Worm (Caenorhabditis elegans): ENCODE results near the gene sft-4.

sft-4 gene

DNA sequence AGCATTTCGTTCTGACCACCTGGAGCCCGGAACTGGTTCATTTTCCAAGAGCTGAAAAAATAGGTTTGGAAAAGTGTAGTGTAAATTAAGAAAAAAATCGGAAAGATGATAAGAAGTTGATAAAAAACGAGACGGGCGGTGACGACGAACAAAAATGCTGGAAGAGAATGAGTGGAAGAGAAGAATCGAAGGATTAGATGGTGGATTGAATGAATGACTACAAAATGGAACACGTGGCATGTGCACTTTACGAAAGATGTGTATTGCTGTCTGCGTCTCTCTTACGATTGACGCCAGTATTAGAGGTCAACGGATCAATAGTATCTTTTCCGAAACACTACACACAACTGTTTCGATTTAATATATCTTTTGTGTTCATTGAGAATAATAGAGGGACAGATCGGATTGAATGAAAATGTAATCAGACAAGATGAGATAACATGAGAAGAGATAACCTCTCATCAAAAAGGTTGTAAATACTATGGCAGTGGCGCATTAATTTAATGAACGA lies at the start of gene sft-4:
Gene sft-4 (minus strand): TSS at position 51 of the 511 bp plus-strand sequence.
- TF ChIP-seq tra-1 (GFP tag; IDR thresholded peaks at IDR 0.05), result no peak
- no peak for TF ChIP-seq nhr-77 (tag; optimal IDR thresholded peaks at IDR 0.05)
- peak; percentile 92 for TF ChIP-seq aha-1 (tag)
- no peak for TF ChIP-seq spr-1 (tag; optimal IDR thresholded peaks at IDR 0.05)
- no peak for TF ChIP-seq nhr-6 (tag; optimal IDR thresholded peaks at IDR 0.05)
- no peak for TF ChIP-seq nhr-111 (GFP tag; optimal IDR thresholded peaks at IDR 0.05)
- no peak for TF ChIP-seq ZK337.2 (GFP tag; IDR thresholded peaks at IDR 0.05)
- no peak for TF ChIP-seq ctbp-1 (GFP tag; IDR thresholded peaks at IDR 0.05)
- TF ChIP-seq lsy-2 (tag; optimal IDR thresholded peaks at IDR 0.05), result peak in 1 of 2 experiments; percentile 66
- no peak for TF ChIP-seq snpc-4 (tag; optimal IDR thresholded peaks at IDR 0.05)
- TF ChIP-seq pha-4 (GFP tag; IDR thresholded peaks at IDR 0.05), result no peak
- no peak for TF ChIP-seq pha-4 (tag; optimal IDR thresholded peaks at IDR 0.05)
- no peak for TF ChIP-seq dpl-1 (GFP tag; optimal IDR thresholded peaks at IDR 0.05)
- no peak for TF ChIP-seq spr-3 (GFP tag; optimal IDR thresholded peaks at IDR 0.05)
- no peak for TF ChIP-seq zip-2 (tag; optimal IDR thresholded peaks at IDR 0.05)
- peak; percentile 49 for TF ChIP-seq dve-1 (tag; optimal IDR thresholded peaks at IDR 0.05; ENCODE audit: insufficient read depth)
- TF ChIP-seq pqm-1 (tag; optimal IDR thresholded peaks at IDR 0.05), result peak; percentile 65
- no peak for TF ChIP-seq ceh-44 (GFP tag; IDR thresholded peaks at IDR 0.05)
- TF ChIP-seq F26F4.8 (GFP tag; conservative IDR thresholded peaks at IDR 0.05), result no peak
- TF ChIP-seq rbr-2 (tag; optimal IDR thresholded peaks at IDR 0.05), result no peak
- TF ChIP-seq nhr-11 (tag; optimal IDR thresholded peaks at IDR 0.05), result peak; percentile 26
- no peak for TF ChIP-seq attf-4 (tag; optimal IDR thresholded peaks at IDR 0.05)
- no peak for TF ChIP-seq F44E2.7 (GFP tag; IDR thresholded peaks at IDR 0.05)
- TF ChIP-seq D1046.2 (GFP tag; IDR thresholded peaks at IDR 0.05), result no peak
- TF ChIP-seq dmd-8 (GFP tag; IDR thresholded peaks at IDR 0.05), result no peak
- TF ChIP-seq fos-1 (tag; optimal IDR thresholded peaks at IDR 0.05), result no peak
- no peak for TF ChIP-seq hmg-1.1 (GFP tag; IDR thresholded peaks at IDR 0.05)
- peak; percentile 35 for TF ChIP-seq dmd-6 (GFP tag; IDR thresholded peaks at IDR 0.05)
- TF ChIP-seq ceh-62 (tag; optimal IDR thresholded peaks at IDR 0.05), result no peak
- no peak for TF ChIP-seq madf-5 (GFP tag; IDR thresholded peaks at IDR 0.05)
- no peak for TF ChIP-seq ceh-82 (tag; optimal IDR thresholded peaks at IDR 0.05)
- TF ChIP-seq mxl-3 (GFP tag; optimal IDR thresholded peaks at IDR 0.05), result peak; percentile 87
- TF ChIP-seq unc-62 (GFP tag; optimal IDR thresholded peaks at IDR 0.05 in 1 of 2), result peak in 1 of 2 experiments; percentile 68
- TF ChIP-seq unc-62 (tag; optimal IDR thresholded peaks at IDR 0.05), result no peak
- peak; percentile 9 to 71 for TF ChIP-seq mdl-1 (tag; optimal IDR thresholded peaks at IDR 0.05)
- no peak for TF ChIP-seq R02D3.7 (tag; optimal IDR thresholded peaks at IDR 0.05)
- TF ChIP-seq madf-9 (GFP tag; conservative IDR thresholded peaks at IDR 0.05), result no peak
- TF ChIP-seq hlh-30 (tag; optimal IDR thresholded peaks at IDR 0.05; ENCODE audit: insufficient read depth), result peak; percentile 75
- TF ChIP-seq nhr-10 (tag; optimal IDR thresholded peaks at IDR 0.05), result no peak
- peak; percentile 92 for TF ChIP-seq nhr-28 (tag; optimal IDR thresholded peaks at IDR 0.05)
- TF ChIP-seq cey-2 (tag; optimal IDR thresholded peaks at IDR 0.05; ENCODE audit: borderline replicate concordance, insufficient read depth), result no peak
- no peak for TF ChIP-seq ceh-20 (GFP tag; IDR thresholded peaks at IDR 0.05)
- no peak for TF ChIP-seq unc-39 (tag; optimal IDR thresholded peaks at IDR 0.05)
- TF ChIP-seq T26A8.4 (GFP tag; IDR thresholded peaks at IDR 0.05), result no peak
- TF ChIP-seq hlh-11 (tag; optimal IDR thresholded peaks at IDR 0.05), result peak; percentile 45
- no peak for TF ChIP-seq zip-11 (GFP tag; IDR thresholded peaks at IDR 0.05)
- no peak for TF ChIP-seq ztf-7 (tag; optimal IDR thresholded peaks at IDR 0.05)
- TF ChIP-seq sdz-12 (GFP tag; optimal IDR thresholded peaks at IDR 0.05), result no peak
- no peak for TF ChIP-seq zfp-2 (tag; optimal IDR thresholded peaks at IDR 0.05)
- TF ChIP-seq ZK546.5 (tag; optimal IDR thresholded peaks at IDR 0.05), result no peak
- no peak for TF ChIP-seq T20F7.1 (GFP tag; optimal IDR thresholded peaks at IDR 0.05)
- TF ChIP-seq saeg-2 (GFP tag; IDR thresholded peaks at IDR 0.05), result no peak
- TF ChIP-seq ceh-28 (tag; optimal IDR thresholded peaks at IDR 0.05), result no peak
